Fruit fly (Drosophila melanogaster) whole organism: ENCODE results near the gene CG43915.

ENCODE experiments used
- CG8478 ChIP-seq: fragments of >200 bp; optimal IDR thresholded peaks from 2 replicates; lab custom pipeline; 2018; ENCODE audit warnings: inconsistent platforms
- Dll ChIP-seq: fragments of >200 bp; optimal IDR thresholded peaks from 2 replicates; lab custom pipeline; 2017
- pan ChIP-seq: fragments of >200 bp; optimal IDR thresholded peaks from 2 replicates; lab custom pipeline; 2017
- psq ChIP-seq: fragments of >200 bp; optimal IDR thresholded peaks from 2 replicates; lab custom pipeline; 2017
- usp ChIP-seq: fragments of >200 bp; optimal IDR thresholded peaks from 2 replicates; lab custom pipeline; 2017; ENCODE audit warnings: missing biosample characterization, missing genetic modification characterization, mixed read lengths

DNA sequence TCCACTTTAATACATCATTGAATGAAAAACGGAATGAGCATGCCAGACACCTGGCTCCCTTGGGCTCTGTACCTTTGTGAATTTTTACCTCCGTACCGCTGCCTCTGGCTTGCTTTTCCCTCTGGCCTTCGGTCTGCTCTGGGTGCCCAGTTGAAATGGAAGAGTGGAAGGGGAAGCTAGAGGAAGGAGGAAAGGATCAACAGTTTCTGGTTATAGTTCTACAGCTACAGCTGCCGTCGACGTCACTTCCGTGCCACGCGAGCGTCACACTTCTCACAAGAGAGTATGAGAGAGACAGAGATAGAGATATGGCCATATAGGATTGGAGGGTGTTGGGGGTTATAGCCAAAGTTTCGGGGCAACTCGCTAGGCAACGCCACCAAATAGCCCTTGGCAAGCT lies 7.3 kb downstream of the CG43915 start:
- no peak for TF ChIP-seq CG8478 (lab: Kevin White, UChicago)
- TF ChIP-seq psq, result no peak
- no peak for TF ChIP-seq pan (lab: Kevin White, UChicago)
- TF ChIP-seq usp (GFP tag; lab: Kevin White, UChicago), result no peak
- no peak for TF ChIP-seq Dll (lab: Kevin White, UChicago)
